Worm (Caenorhabditis elegans) whole organism, mixed stage, embryonic: ENCODE data around the gene ZK262.2.

Experiments
- M03D4.4 ChIP-seq: sonication (generic microtip); optimal IDR thresholded peaks from 2 replicates; lab custom pipeline; 2017; ENCODE audit warnings: mild to moderate bottlenecking, missing genetic modification characterization, missing compliant biosample characterization
- blmp-1 ChIP-seq: fragments of 150-350 bp; optimal IDR thresholded peaks from 2 replicates; lab custom pipeline; 2014; ENCODE audit warnings: missing biosample characterization, missing genetic modification characterization
- ceh-43 ChIP-seq: fragments of 200-800 bp; sonication (Bioruptor generic); optimal IDR thresholded peaks from 2 replicates; lab custom pipeline; 2018; ENCODE audit warnings: mild to moderate bottlenecking, missing genetic modification characterization, moderate library complexity, missing compliant biosample characterization
- ceh-83 ChIP-seq: fragments of 200-800 bp; sonication (Bioruptor generic); optimal IDR thresholded peaks from 2 replicates; lab custom pipeline; 2018; ENCODE audit warnings: mild to moderate bottlenecking, missing genetic modification characterization, missing compliant biosample characterization
- ces-1 ChIP-seq: fragments of 150-350 bp; optimal IDR thresholded peaks from 2 replicates; lab custom pipeline; 2014; ENCODE audit warnings: missing biosample characterization, missing genetic modification reagents, missing genetic modification characterization
- cnd-1 ChIP-seq: fragments of 200-800 bp; sonication (Bioruptor generic); optimal IDR thresholded peaks from 2 replicates; lab custom pipeline; 2018; ENCODE audit warnings: mild to moderate bottlenecking, missing genetic modification characterization, missing compliant biosample characterization
- drap-1 ChIP-seq: fragments of 200-800 bp; sonication (Bioruptor generic); optimal IDR thresholded peaks from 3 replicates; lab custom pipeline; 2018; ENCODE audit warnings: mild to moderate bottlenecking, missing genetic modification characterization, missing compliant biosample characterization
- elt-3 ChIP-seq: fragments of 150-350 bp; optimal IDR thresholded peaks from 2 replicates; lab custom pipeline; 2014; ENCODE audit warnings: missing biosample characterization, missing genetic modification characterization
- flh-1 ChIP-seq: fragments of 200-800 bp; sonication (Bioruptor generic); optimal IDR thresholded peaks from 2 replicates; lab custom pipeline; 2018; ENCODE audit warnings: mild to moderate bottlenecking, missing genetic modification characterization, moderate library complexity, missing compliant biosample characterization
- hlh-1 ChIP-seq: fragments of 150-350 bp; optimal IDR thresholded peaks from 2 replicates; lab custom pipeline; 2014; ENCODE audit warnings: missing biosample characterization, missing genetic modification reagents, missing genetic modification characterization
- lin-13 ChIP-seq: fragments of 150-350 bp; optimal IDR thresholded peaks from 2 replicates; lab custom pipeline; 2014; ENCODE audit warnings: missing biosample characterization, missing genetic modification characterization
- mls-2 ChIP-seq: sonication (generic microtip); optimal IDR thresholded peaks from 2 replicates; lab custom pipeline; 2016; ENCODE audit warnings: mild to moderate bottlenecking, missing genetic modification characterization, moderate library complexity, missing compliant biosample characterization
- nhr-237 ChIP-seq: fragments of 150-350 bp; optimal IDR thresholded peaks from 2 replicates; lab custom pipeline; 2014; ENCODE audit warnings: missing biosample characterization, missing genetic modification characterization
- nhr-28 ChIP-seq: fragments of 150-350 bp; optimal IDR thresholded peaks from 2 replicates; lab custom pipeline; 2014; ENCODE audit warnings: missing biosample characterization, missing genetic modification characterization
- sptf-1 ChIP-seq: sonication (generic microtip); optimal IDR thresholded peaks from 2 replicates; lab custom pipeline; 2017; ENCODE audit warnings: mild to moderate bottlenecking, missing genetic modification characterization, moderate library complexity, missing compliant biosample characterization
- tbx-8 ChIP-seq: fragments of 200-800 bp; sonication (Bioruptor generic); optimal IDR thresholded peaks from 2 replicates; lab custom pipeline; 2018; ENCODE audit warnings: mild to moderate bottlenecking, missing genetic modification characterization, moderate library complexity, missing compliant biosample characterization
- unc-120 ChIP-seq: sonication (generic microtip); optimal IDR thresholded peaks from 2 replicates; lab custom pipeline; 2017; ENCODE audit warnings: missing genetic modification characterization, missing compliant biosample characterization; ENCODE audit not compliant: poor library complexity, severe bottlenecking
- zip-8 ChIP-seq: fragments of 150-350 bp; optimal IDR thresholded peaks from 2 replicates; lab custom pipeline; 2014; ENCODE audit warnings: missing biosample characterization, missing genetic modification characterization
- ztf-11 ChIP-seq: fragments of 150-350 bp; optimal IDR thresholded peaks from 2 replicates; lab custom pipeline; 2014; ENCODE audit warnings: missing biosample characterization, missing genetic modification characterization

ZK262.2 gene

DNA sequence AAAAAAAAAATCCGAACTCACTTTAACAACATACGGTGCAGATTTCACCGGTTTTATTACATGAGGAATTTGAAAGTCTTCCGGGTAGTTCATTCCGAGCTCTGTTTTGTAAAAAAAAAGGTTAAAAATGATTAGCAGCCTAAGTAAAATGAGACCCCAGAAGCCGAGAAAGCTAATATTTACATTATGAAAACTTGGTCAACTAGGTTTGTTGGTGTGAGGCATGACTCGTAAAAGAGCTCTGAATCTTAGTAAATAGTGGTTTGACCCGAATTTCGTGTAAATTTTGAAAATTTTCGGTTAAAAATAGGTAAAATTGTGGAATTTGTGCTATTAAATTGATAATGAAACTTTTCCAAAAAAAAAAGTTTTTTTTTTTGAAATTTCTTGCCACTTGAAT, 50.4 kb downstream of the ZK262.2 start, which contains the start of gene C08E8.1:
Gene C08E8.1 (minus strand): TSS at position 101 of the 400 bp plus-strand sequence.
- TF ChIP-seq flh-1 (GFP tag; lab: Kevin White, UChicago), result no peak
- no peak for TF ChIP-seq tbx-8
- TF ChIP-seq drap-1, result no peak
- no peak for TF ChIP-seq mls-2 (tag; lab: Kevin White, UChicago)
- no peak for TF ChIP-seq ceh-83 (GFP tag; lab: Kevin White, UChicago)
- TF ChIP-seq sptf-1 (tag; lab: Kevin White, UChicago), result no peak
- TF ChIP-seq elt-3, result no peak
- TF ChIP-seq lin-13 (tag; lab: Kevin White, UChicago), result no peak
- TF ChIP-seq ztf-11 (tag; lab: Kevin White, UChicago), result no peak
- no peak for TF ChIP-seq hlh-1 (tag; lab: Kevin White, UChicago)
- no peak for TF ChIP-seq ceh-43 (GFP tag; lab: Kevin White, UChicago)
- no peak for TF ChIP-seq nhr-28 (tag; lab: Kevin White, UChicago)
- no peak for TF ChIP-seq M03D4.4
- TF ChIP-seq cnd-1 (tag; lab: Kevin White, UChicago), result no peak
- TF ChIP-seq ces-1 (GFP tag; lab: Kevin White, UChicago), result no peak
- TF ChIP-seq zip-8 (tag; lab: Kevin White, UChicago), result no peak
- TF ChIP-seq nhr-237, result no peak
- no peak for TF ChIP-seq unc-120
- no peak for TF ChIP-seq blmp-1 (tag; lab: Kevin White, UChicago)
